Worm (Caenorhabditis elegans) whole organism, mixed stage, embryonic: ENCODE data around the gene col-44.

Experiments
- blmp-1 ChIP-seq: fragments of 150-350 bp; optimal IDR thresholded peaks from 2 replicates; lab custom pipeline; 2014; ENCODE audit warnings: missing biosample characterization, missing genetic modification characterization
- lin-13 ChIP-seq: fragments of 150-350 bp; optimal IDR thresholded peaks from 2 replicates; lab custom pipeline; 2014; ENCODE audit warnings: missing biosample characterization, missing genetic modification characterization
- lsy-2 ChIP-seq: fragments of 150-350 bp; optimal IDR thresholded peaks from 2 replicates; lab custom pipeline; 2014; ENCODE audit warnings: missing biosample characterization, missing genetic modification characterization
- nhr-76 ChIP-seq: sonication (generic microtip); optimal IDR thresholded peaks from 2 replicates; lab custom pipeline; 2017; ENCODE audit warnings: missing biosample characterization, missing genetic modification characterization
- snpc-4 ChIP-seq: fragments of 150-350 bp; optimal IDR thresholded peaks from 2 replicates; lab custom pipeline; 2014; ENCODE audit warnings: missing biosample characterization, missing genetic modification characterization
- unc-39 ChIP-seq: fragments of 150-350 bp; optimal IDR thresholded peaks from 2 replicates; lab custom pipeline; 2014; ENCODE audit warnings: missing biosample characterization, missing genetic modification characterization
- unc-62 ChIP-seq: fragments of 150-350 bp; optimal IDR thresholded peaks from 2 replicates; lab custom pipeline; 2014; ENCODE audit warnings: missing biosample characterization, missing genetic modification reagents, missing genetic modification characterization
- zip-8 ChIP-seq: fragments of 150-350 bp; optimal IDR thresholded peaks from 2 replicates; lab custom pipeline; 2014; ENCODE audit warnings: missing biosample characterization, missing genetic modification characterization
- ztf-11 ChIP-seq: fragments of 150-350 bp; optimal IDR thresholded peaks from 2 replicates; lab custom pipeline; 2014; ENCODE audit warnings: missing biosample characterization, missing genetic modification characterization

ce11 chrX:13561954-13562353 is 29.3 kb upstream of the col-44 start:
- no peak for TF ChIP-seq nhr-76 (tag; lab: Kevin White, UChicago)
- no peak for TF ChIP-seq blmp-1 (tag; lab: Kevin White, UChicago)
- TF ChIP-seq lin-13 (tag; lab: Kevin White, UChicago), result no peak
- no peak for TF ChIP-seq lsy-2 (tag; lab: Kevin White, UChicago)
- TF ChIP-seq ztf-11 (tag; lab: Kevin White, UChicago), result no peak
- no peak for TF ChIP-seq zip-8 (tag; lab: Kevin White, UChicago)
- TF ChIP-seq unc-62, result no peak
- TF ChIP-seq snpc-4, result no peak
- TF ChIP-seq unc-39 (tag; lab: Kevin White, UChicago), result no peak
